Worm (Caenorhabditis elegans) whole organism, midembryonic: ENCODE results near the gene K09C4.7.
A peak's percentile ranks its signal among the peaks of the same experiment; 100 is the strongest.

Experiments
- T22C8.4 ChIP-seq: fragments of 200-800 bp; sonication (Bioruptor generic); IDR thresholded peaks from 2 replicates; pipeline ENCODE4 v1.3.6; 2022; ENCODE audit warnings: missing genetic modification characterization, missing compliant biosample characterization
- cog-1 ChIP-seq: sonication (generic microtip); optimal IDR thresholded peaks from 2 replicates; lab custom pipeline; 2016; ENCODE audit warnings: missing genetic modification characterization, missing compliant biosample characterization
- flt-1 ChIP-seq: fragments of 200-800 bp; sonication (Bioruptor generic); IDR thresholded peaks from 2 replicates; pipeline ENCODE4 v1.3.6; 2022; ENCODE audit warnings: missing genetic modification characterization, missing compliant biosample characterization
- tab-1 ChIP-seq: fragments of 200-800 bp; sonication (Bioruptor generic); IDR thresholded peaks from 2 replicates; pipeline ENCODE4 v1.3.6; 2022; ENCODE audit warnings: missing genetic modification characterization, missing compliant biosample characterization
- ztf-29 ChIP-seq: fragments of 200-800 bp; sonication (Bioruptor generic); IDR thresholded peaks from 2 replicates; pipeline ENCODE4 v1.3.6; 2022; ENCODE audit warnings: missing genetic modification reagents, missing genetic modification characterization, missing compliant biosample characterization

DNA sequence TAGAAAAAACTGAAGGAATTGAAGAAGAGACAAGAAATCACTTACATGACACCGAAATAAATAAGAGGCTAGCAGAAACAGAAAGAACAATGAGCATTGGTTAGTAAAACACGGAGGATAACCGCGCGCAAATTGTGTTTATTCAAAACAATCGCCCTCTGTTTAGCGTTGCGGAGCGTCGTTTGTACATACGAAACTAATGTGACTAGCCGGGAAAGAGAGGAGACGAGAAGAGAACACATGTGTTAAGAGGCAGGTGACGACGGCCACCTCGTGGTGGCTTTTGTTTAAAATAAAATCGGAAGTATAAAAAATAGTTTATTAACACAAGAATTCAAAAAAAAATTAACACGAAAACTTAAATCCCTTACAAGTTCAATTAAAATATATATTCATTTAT is 26.9 kb upstream of the K09C4.7 start, which contains the start of gene F40F4.7:
- TF ChIP-seq cog-1 (tag; lab: Kevin White, UChicago) (peak; percentile 41), T22C8.4 (GFP tag; lab: Robert Waterston, UW) (no peak), flt-1 (GFP tag; lab: Robert Waterston, UW) (no peak), tab-1 (GFP tag; lab: Robert Waterston, UW) (no peak), ztf-29 (GFP tag; lab: Robert Waterston, UW) (no peak)
